Fruit fly (Drosophila melanogaster): ENCODE data around the gene CG12219.

CG12219 gene

DNA sequence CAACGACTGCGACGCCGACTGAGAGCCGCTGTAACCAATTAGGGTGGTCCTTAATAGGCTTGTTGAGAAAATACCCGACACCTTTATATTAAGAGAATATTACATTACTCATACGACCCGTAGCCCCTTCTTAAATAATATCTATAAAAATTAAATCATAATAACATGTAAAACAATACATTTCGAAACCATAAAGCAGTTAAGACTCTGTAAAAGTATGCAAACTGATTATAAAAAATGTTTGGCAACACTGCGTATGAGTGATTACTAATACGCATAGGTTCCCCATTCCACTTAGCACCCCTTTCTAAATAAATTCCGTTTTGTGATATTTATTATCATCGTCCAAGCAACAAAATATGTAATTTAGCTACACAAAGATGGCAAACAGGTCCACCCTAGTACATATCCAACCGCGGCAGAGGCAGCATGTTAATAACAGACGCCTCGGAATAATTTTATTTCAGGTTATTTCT lies 39.5 kb upstream of the CG12219 start (continued):
- TF ChIP-seq tup (GFP tag; optimal IDR thresholded peaks at IDR 0.05) = no peak
- peak; percentile 75; the same call in 1 of the 2 replicates for TF ChIP-seq CG32532 (GFP tag; IDR thresholded peaks at IDR 0.05)
- peak; percentile 31 for TF ChIP-seq HLH54F (GFP tag; optimal IDR thresholded peaks at IDR 0.05)
- peak; percentile 43 for TF ChIP-seq CG18476 (GFP tag; optimal IDR thresholded peaks at IDR 0.05)
- TF ChIP-seq salm (tag; optimal IDR thresholded peaks at IDR 0.05) = peak; percentile 58
- no peak for TF ChIP-seq CG6272 (GFP tag; IDR thresholded peaks at IDR 0.05)
- no peak for TF ChIP-seq CHES-1-like (GFP tag; optimal IDR thresholded peaks at IDR 0.05)
- TF ChIP-seq NC2β (GFP tag; optimal IDR thresholded peaks at IDR 0.05) = no peak
- TF ChIP-seq CG2116 (GFP tag; optimal IDR thresholded peaks at IDR 0.05) = peak; percentile 33
- TF ChIP-seq CG31224 (GFP tag; IDR thresholded peaks at IDR 0.05) = peak; percentile 49; the same call in 1 of the 2 replicates
- no peak for TF ChIP-seq da (GFP tag; optimal IDR thresholded peaks at IDR 0.05)
- TF ChIP-seq sd (tag; optimal IDR thresholded peaks at IDR 0.05) = no peak
- no peak for TF ChIP-seq CG13287 (GFP tag; IDR thresholded peaks at IDR 0.05; ENCODE audit: partially characterized antibody)
- TF ChIP-seq sqz (GFP tag; optimal IDR thresholded peaks at IDR 0.05) = peak; percentile 17
- peak; percentile 87 for TF ChIP-seq odd (GFP tag; optimal IDR thresholded peaks at IDR 0.05)
- peak; percentile 71 for TF ChIP-seq Ssrp (tag; optimal IDR thresholded peaks at IDR 0.05)
- no peak for TF ChIP-seq gfzf (GFP tag; optimal IDR thresholded peaks at IDR 0.05)
- peak; percentile 84 for TF ChIP-seq CG18599 (GFP tag; optimal IDR thresholded peaks at IDR 0.05)
- peak; percentile 73 for TF ChIP-seq nerfin-1 (tag; optimal IDR thresholded peaks at IDR 0.05)
- TF ChIP-seq D (optimal IDR thresholded peaks at IDR 0.05) = no peak
- TF ChIP-seq D (GFP tag; optimal IDR thresholded peaks at IDR 0.05) = peak; percentile 68
- peak; percentile 17 for TF ChIP-seq cwo (GFP tag; optimal IDR thresholded peaks at IDR 0.05)
- TF ChIP-seq lbe (GFP tag; optimal IDR thresholded peaks at IDR 0.05) = peak; percentile 68
- TF ChIP-seq CG13296 (GFP tag; optimal IDR thresholded peaks at IDR 0.05) = peak; percentile 83
- no peak for TF ChIP-seq Bgb (GFP tag; IDR thresholded peaks at IDR 0.05; ENCODE audit: partially characterized antibody)
- TF ChIP-seq mam (GFP tag; optimal IDR thresholded peaks at IDR 0.05) = peak; percentile 47
- no peak for TF ChIP-seq sr (GFP tag; IDR thresholded peaks at IDR 0.05)
- no peak for TF ChIP-seq dan (GFP tag; IDR thresholded peaks at IDR 0.05)
- TF ChIP-seq Hr51 (GFP tag; optimal IDR thresholded peaks at IDR 0.05) = peak in 1 of 2 experiments; percentile 86
- TF ChIP-seq Sin3A (optimal IDR thresholded peaks at IDR 0.05) = no peak
- TF ChIP-seq CG32767 (GFP tag; IDR thresholded peaks at IDR 0.05) = no peak; the same call in 1 of the 2 replicates
- no peak for TF ChIP-seq Lim3 (GFP tag; IDR thresholded peaks at IDR 0.05)
- TF ChIP-seq CG1647 (GFP tag; optimal IDR thresholded peaks at IDR 0.05) = no peak
- TF ChIP-seq lov (optimal IDR thresholded peaks at IDR 0.05) = no peak
- TF ChIP-seq lov (GFP tag; IDR thresholded peaks at IDR 0.05) = no peak
- TF ChIP-seq D19A (tag; optimal IDR thresholded peaks at IDR 0.05) = peak; percentile 70
- no peak for TF ChIP-seq CG10959 (GFP tag; IDR thresholded peaks at IDR 0.05)
- peak; percentile 88 for TF ChIP-seq CG11504 (tag; optimal IDR thresholded peaks at IDR 0.05)
- peak; percentile 74 for TF ChIP-seq scrt (GFP tag; optimal IDR thresholded peaks at IDR 0.05)
- TF ChIP-seq CG7786 (GFP tag; optimal IDR thresholded peaks at IDR 0.05) = peak; percentile 33
- peak; percentile 56 for TF ChIP-seq Deaf1 (tag; optimal IDR thresholded peaks at IDR 0.05)
- 0 out of 2 replicates have a peak, but pooled peaks have one; percentile 40 for TF ChIP-seq CG32772 (GFP tag; IDR thresholded peaks at IDR 0.05)
- TF ChIP-seq CG12391 (tag; optimal IDR thresholded peaks at IDR 0.05) = peak; percentile 72
- no peak for TF ChIP-seq sens-2 (GFP tag; IDR thresholded peaks at IDR 0.05)
- no peak for TF ChIP-seq br (optimal IDR thresholded peaks at IDR 0.05)
- peak; percentile 25 for TF ChIP-seq CG13624 (GFP tag; optimal IDR thresholded peaks at IDR 0.05)
- no peak for TF ChIP-seq Scr (GFP tag; IDR thresholded peaks at IDR 0.05; ENCODE audit: partially characterized antibody)
- TF ChIP-seq Chrac-16 (GFP tag; optimal IDR thresholded peaks at IDR 0.05) = peak; percentile 48
- peak; percentile 83 for TF ChIP-seq Hand (GFP tag; optimal IDR thresholded peaks at IDR 0.05)
- TF ChIP-seq hbn (GFP tag; IDR thresholded peaks at IDR 0.05; ENCODE audit: partially characterized antibody) = no peak
- TF ChIP-seq CG14050 (GFP tag; IDR thresholded peaks at IDR 0.05) = peak; percentile 24; the same call in 1 of the 3 replicates
